Worm (Caenorhabditis elegans) whole organism, L4 larva: ENCODE data around the gene R05G9.3.

Source experiments
- F49E8.2 ChIP-seq: sonication (generic microtip); optimal IDR thresholded peaks from 2 replicates; lab custom pipeline; 2016; ENCODE audit warnings: missing compliant biosample characterization, mild to moderate bottlenecking, missing genetic modification characterization, borderline replicate concordance
- T26A8.4 ChIP-seq: fragments of 200-800 bp; sonication (Bioruptor generic); IDR thresholded peaks from 2 replicates; pipeline ENCODE4 v1.3.6; 2022; ENCODE audit warnings: missing genetic modification characterization, missing compliant biosample characterization
- ZK337.2 ChIP-seq: fragments of 200-800 bp; sonication (Bioruptor generic); IDR thresholded peaks from 2 replicates; pipeline ENCODE4 v1.3.6; 2022; ENCODE audit warnings: missing genetic modification reagents, missing genetic modification characterization, missing compliant biosample characterization
- ZK546.5 ChIP-seq, 2 experiments: sonication (generic microtip); optimal IDR thresholded peaks; 2 replicates each; lab custom pipeline; 2017; ENCODE audit warnings: missing biosample characterization in 2 of 2, missing genetic modification characterization in 2 of 2
- aha-1 ChIP-seq: fragments of 150-350 bp; peaks from one replicate; lab custom pipeline; 2014; ENCODE audit warnings: missing biosample characterization, missing genetic modification characterization
- aly-2 ChIP-seq: sonication (generic microtip); optimal IDR thresholded peaks from 2 replicates; lab custom pipeline; 2018; ENCODE audit warnings: missing biosample characterization, missing genetic modification characterization
- arid-1 ChIP-seq: fragments of 200-800 bp; sonication (Bioruptor generic); conservative IDR thresholded peaks from 2 replicates; pipeline ENCODE4 v1.3.6; 2022; ENCODE audit warnings: missing genetic modification reagents, missing genetic modification characterization, missing compliant biosample characterization
- attf-4 ChIP-seq: sonication (generic microtip); optimal IDR thresholded peaks from 3 replicates; lab custom pipeline; 2017; ENCODE audit warnings: missing biosample characterization, missing genetic modification characterization
- ceh-62 ChIP-seq: sonication (generic microtip); optimal IDR thresholded peaks from 2 replicates; lab custom pipeline; 2017; ENCODE audit warnings: missing biosample characterization, missing genetic modification characterization
- ceh-82 ChIP-seq: sonication (generic microtip); optimal IDR thresholded peaks from 2 replicates; lab custom pipeline; 2017; ENCODE audit warnings: missing biosample characterization, missing genetic modification characterization
- ces-1 ChIP-seq: fragments of 150-350 bp; sonication (generic microtip); optimal IDR thresholded peaks from 4 replicates; lab custom pipeline; 2014; ENCODE audit warnings: missing biosample characterization, missing genetic modification reagents, missing genetic modification characterization
- ctbp-1 ChIP-seq: fragments of 200-800 bp; sonication (Bioruptor generic); IDR thresholded peaks from 2 replicates; pipeline ENCODE4 v1.3.6; 2022; ENCODE audit warnings: missing genetic modification reagents, missing genetic modification characterization, missing compliant biosample characterization
- daf-12 ChIP-seq: fragments of 150-350 bp; optimal IDR thresholded peaks from 2 replicates; lab custom pipeline; 2014; ENCODE audit warnings: missing biosample characterization, missing genetic modification reagents, missing genetic modification characterization
- daf-8 ChIP-seq: fragments of 200-800 bp; sonication (Bioruptor generic); IDR thresholded peaks from 2 replicates; pipeline ENCODE4 v1.3.6; 2022; ENCODE audit warnings: missing genetic modification characterization, missing compliant biosample characterization
- dpl-1 ChIP-seq: fragments of 150-350 bp; optimal IDR thresholded peaks from 2 replicates; lab custom pipeline; 2014; ENCODE audit warnings: missing biosample characterization, missing genetic modification reagents, missing genetic modification characterization
- duxl-1 ChIP-seq: sonication (generic microtip); optimal IDR thresholded peaks from 2 replicates; lab custom pipeline; 2016; ENCODE audit warnings: mild to moderate bottlenecking, missing genetic modification characterization, moderate library complexity, missing compliant biosample characterization; ENCODE audit not compliant: poor library complexity
- dve-1 ChIP-seq: sonication (generic microtip); optimal IDR thresholded peaks from 2 replicates; lab custom pipeline; 2017; ENCODE audit warnings: antibody characterized with exemption, mild to moderate bottlenecking, missing genetic modification characterization, missing compliant biosample characterization; ENCODE audit not compliant: insufficient read depth
- egl-43 ChIP-seq: fragments of 200-800 bp; sonication (Bioruptor generic); IDR thresholded peaks from 2 replicates; pipeline ENCODE4 v1.3.6; 2022; ENCODE audit warnings: missing genetic modification reagents, missing genetic modification characterization, missing compliant biosample characterization
- gei-8 ChIP-seq: fragments of 200-800 bp; sonication (Bioruptor generic); optimal IDR thresholded peaks from 2 replicates; lab custom pipeline; 2018; ENCODE audit warnings: mild to moderate bottlenecking, missing genetic modification characterization, missing compliant biosample characterization
- lim-7 ChIP-seq: fragments of 200-800 bp; sonication (Bioruptor generic); IDR thresholded peaks from 2 replicates; pipeline ENCODE4 v1.3.6; 2022; ENCODE audit warnings: missing genetic modification characterization, missing compliant biosample characterization
- lin-1 ChIP-seq: fragments of 200-800 bp; sonication (Bioruptor generic); IDR thresholded peaks from 2 replicates; pipeline ENCODE4 v1.3.6; 2022; ENCODE audit warnings: missing genetic modification reagents, missing genetic modification characterization, missing compliant biosample characterization
- lin-13 ChIP-seq: fragments of 150-350 bp; optimal IDR thresholded peaks from 2 replicates; lab custom pipeline; 2014; ENCODE audit warnings: missing biosample characterization, missing genetic modification reagents, missing genetic modification characterization
- lin-39 ChIP-seq: fragments of 150-350 bp; optimal IDR thresholded peaks from 2 replicates; lab custom pipeline; 2014; ENCODE audit warnings: missing biosample characterization, missing genetic modification reagents, missing genetic modification characterization
- lsy-2 ChIP-seq, 2 experiments: fragments of 150-350 bp in 1 of 2; sonication (generic microtip) in 1 of 2; optimal IDR thresholded peaks; 2 replicates each; lab custom pipeline; 2014 to 2017; ENCODE audit warnings: missing biosample characterization in 2 of 2, missing genetic modification characterization in 2 of 2
- madf-5 ChIP-seq, 2 experiments: fragments of 200-800 bp; sonication (Bioruptor generic); IDR thresholded peaks; 2 replicates each; pipeline ENCODE4 v1.3.6; 2022; ENCODE audit warnings: missing compliant biosample characterization in 2 of 2, missing genetic modification characterization in 2 of 2
- madf-9 ChIP-seq: fragments of 200-800 bp; sonication (Bioruptor generic); conservative IDR thresholded peaks from 2 replicates; pipeline ENCODE4 v1.3.6; 2022; ENCODE audit warnings: missing genetic modification reagents, missing genetic modification characterization, missing compliant biosample characterization
- mxl-2 ChIP-seq: fragments of 200-800 bp; sonication (Bioruptor generic); conservative IDR thresholded peaks from 2 replicates; pipeline ENCODE4 v1.3.6; 2022; ENCODE audit warnings: missing genetic modification reagents, missing genetic modification characterization, missing compliant biosample characterization
- nhr-102 ChIP-seq: sonication (generic microtip); optimal IDR thresholded peaks from 2 replicates; lab custom pipeline; 2016; ENCODE audit warnings: mild to moderate bottlenecking, missing genetic modification characterization, moderate library complexity, missing compliant biosample characterization
- nhr-11 ChIP-seq: fragments of 150-350 bp; optimal IDR thresholded peaks from 2 replicates; lab custom pipeline; 2014; ENCODE audit warnings: missing biosample characterization, missing genetic modification characterization
- sdz-12 ChIP-seq: fragments of 200-800 bp; sonication (Bioruptor generic); optimal IDR thresholded peaks from 2 replicates; lab custom pipeline; 2018; ENCODE audit warnings: mild to moderate bottlenecking, missing genetic modification characterization, missing compliant biosample characterization
- unc-62 ChIP-seq, 3 experiments: fragments of 150-350 bp in 1 of 3; sonication (generic microtip); optimal IDR thresholded peaks in 2 of 3; peaks in 1 of 3; 1 replicate in 1 of 3; 2 replicates in 2 of 3; lab custom pipeline; 2014 to 2017; ENCODE audit warnings: missing biosample characterization in 3 of 3, missing genetic modification characterization in 3 of 3, missing genetic modification reagents in 3 of 3, missing genotype in 1 of 3
- vab-7 ChIP-seq: fragments of 200-800 bp; sonication (Bioruptor generic); IDR thresholded peaks from 2 replicates; pipeline ENCODE4 v1.3.6; 2022; ENCODE audit warnings: missing genetic modification reagents, missing genetic modification characterization, missing compliant biosample characterization
- zfp-3 ChIP-seq: fragments of 200-800 bp; sonication (Bioruptor generic); conservative IDR thresholded peaks from 2 replicates; pipeline ENCODE4 v1.3.6; 2022; ENCODE audit warnings: missing genetic modification reagents, missing genetic modification characterization, missing compliant biosample characterization
- zip-11 ChIP-seq: fragments of 200-800 bp; sonication (Bioruptor generic); IDR thresholded peaks from 2 replicates; pipeline ENCODE4 v1.3.6; 2022; ENCODE audit warnings: missing genetic modification characterization, missing compliant biosample characterization
- zip-2 ChIP-seq: fragments of 150-350 bp; optimal IDR thresholded peaks from 2 replicates; lab custom pipeline; 2014; ENCODE audit warnings: missing biosample characterization, missing genetic modification characterization

R05G9.3 gene

ce11 chrII:6500161-6500560 lies 1.2 kb downstream of the R05G9.3 start, which contains the start of gene R05G9.5:
R05G9.5 (minus strand) TSS chrII:6500261.
- TF ChIP-seq madf-5 (GFP tag; IDR thresholded peaks at IDR 0.05; lab: Robert Waterston, UW): no peak
- TF ChIP-seq aha-1 (tag; lab: Kevin White, UChicago): no peak
- TF ChIP-seq daf-8 (GFP tag; lab: Robert Waterston, UW): no peak
- TF ChIP-seq zip-11: no peak
- TF ChIP-seq duxl-1: no peak
- no peak for TF ChIP-seq daf-12 (tag; lab: Kevin White, UChicago)
- no peak for TF ChIP-seq vab-7 (GFP tag; lab: Robert Waterston, UW)
- TF ChIP-seq nhr-102: no peak
- no peak for TF ChIP-seq aly-2 (tag; lab: Kevin White, UChicago)
- no peak for TF ChIP-seq madf-9
- no peak for TF ChIP-seq dpl-1 (GFP tag; lab: Kevin White, UChicago)
- no peak for TF ChIP-seq mxl-2 (GFP tag; lab: Robert Waterston, UW)
- no peak for TF ChIP-seq ZK546.5 (tag; optimal IDR thresholded peaks at IDR 0.05; lab: Kevin White, UChicago)
- TF ChIP-seq, all 104 proteins: peak for 0

DNA sequence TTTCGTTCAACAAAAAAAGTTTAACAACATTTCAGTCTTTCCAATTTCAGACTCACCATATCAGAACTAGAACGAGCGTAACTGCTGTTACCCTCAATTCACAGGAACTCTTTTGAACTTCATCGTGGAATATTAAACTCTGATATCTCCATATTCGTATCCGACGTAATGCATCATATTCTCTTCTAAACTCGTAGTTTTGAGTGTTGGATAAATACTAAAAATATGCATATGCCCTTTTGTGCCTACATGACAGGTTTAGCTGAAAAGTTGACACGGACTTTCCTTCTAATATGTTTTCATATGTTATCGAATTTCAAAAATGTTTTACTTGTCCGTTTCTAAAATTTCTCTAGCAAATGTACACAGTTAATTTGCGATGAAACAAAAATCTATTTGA lies 2.3 kb downstream of the R05G9.3 start, which contains the start of gene twk-49:
Gene twk-49, minus strand, starts transcription at position 101 of the 400 bp plus-strand sequence.
- peak in 1 of 2 experiments; percentile 36 for TF ChIP-seq unc-62 (GFP tag; optimal IDR thresholded peaks at IDR 0.05 in 1 of 2; lab: Kevin White, UChicago)
- TF ChIP-seq unc-62 (tag; optimal IDR thresholded peaks at IDR 0.05; lab: Kevin White, UChicago): no peak
- TF ChIP-seq lim-7: no peak

DNA sequence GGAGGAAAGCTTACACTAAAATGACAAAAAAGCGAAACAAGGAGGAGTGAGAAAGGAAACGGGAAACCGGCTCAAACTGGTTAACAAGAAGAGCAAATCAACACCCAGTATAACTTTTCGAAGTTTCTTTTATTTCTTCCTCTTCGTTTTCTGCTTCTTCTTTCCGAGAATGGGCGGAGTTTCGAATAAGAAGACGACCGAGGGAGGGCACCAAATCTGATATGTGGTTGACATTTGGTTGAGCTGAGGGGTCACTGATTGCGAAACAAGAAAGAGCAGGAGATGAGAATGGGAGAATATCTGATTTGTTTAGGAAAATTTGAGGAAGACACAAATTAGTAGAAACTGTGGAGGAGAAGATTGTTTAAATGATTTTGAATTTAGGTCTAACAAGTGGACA lies 2.7 kb downstream of the R05G9.3 start:
- TF ChIP-seq ctbp-1 (GFP tag; lab: Robert Waterston, UW) (0 out of 2 replicates have a peak, but pooled peaks have one; percentile 33), ZK337.2 (GFP tag; lab: Robert Waterston, UW) (no peak), aly-2 (tag; lab: Kevin White, UChicago) (no peak), lin-1 (no peak), lin-13 (GFP tag; lab: Kevin White, UChicago) (no peak), gei-8 (GFP tag; lab: Kevin White, UChicago) (no peak), egl-43 (GFP tag; lab: Robert Waterston, UW) (no peak), zip-2 (tag; lab: Kevin White, UChicago) (no peak), sdz-12 (no peak), nhr-11 (no peak), lsy-2 (tag; optimal IDR thresholded peaks at IDR 0.05; lab: Kevin White, UChicago) (peak in 1 of 2 experiments; percentile 8), ces-1 (GFP tag; lab: Kevin White, UChicago) (no peak), ceh-82 (tag; lab: Kevin White, UChicago) (no peak)

DNA sequence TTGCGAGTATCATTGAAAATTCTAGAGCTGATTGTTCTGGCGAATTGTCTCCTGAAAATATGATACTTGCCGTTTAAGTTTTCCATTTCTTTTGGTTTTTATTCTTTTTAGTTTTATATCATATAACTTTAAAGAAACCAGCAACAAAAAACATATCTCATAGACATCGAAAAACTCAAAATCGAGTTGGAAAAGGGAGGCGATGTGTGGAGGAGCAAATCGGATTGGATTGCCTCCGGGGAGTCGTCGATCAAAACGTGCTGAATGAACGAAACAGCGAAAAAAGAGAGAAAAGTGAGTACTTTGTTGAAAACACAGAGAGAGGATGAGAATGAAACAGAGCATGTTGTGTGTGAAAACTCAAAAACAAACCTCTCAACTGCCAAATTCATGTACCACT lies 4.2 kb downstream of the R05G9.3 start:
- no peak for TF ChIP-seq duxl-1
- TF ChIP-seq unc-62 (GFP tag; optimal IDR thresholded peaks at IDR 0.05 in 1 of 2; lab: Kevin White, UChicago): peak in 1 of 2 experiments; percentile 66
- TF ChIP-seq unc-62 (tag; optimal IDR thresholded peaks at IDR 0.05; lab: Kevin White, UChicago): no peak

ce11 chrII:6496496-6496895 lies 4.8 kb downstream of the R05G9.3 start:
- TF ChIP-seq aha-1 (tag; lab: Kevin White, UChicago) (peak; percentile 92), attf-4 (tag; lab: Kevin White, UChicago) (no peak), lin-39 (tag; lab: Kevin White, UChicago) (no peak), ceh-62 (tag; lab: Kevin White, UChicago) (no peak), F49E8.2 (tag; lab: Kevin White, UChicago) (no peak), dve-1 (tag; lab: Kevin White, UChicago) (no peak), lin-1 (no peak), ceh-82 (tag; lab: Kevin White, UChicago) (no peak), arid-1 (GFP tag; lab: Robert Waterston, UW) (no peak), zfp-3 (GFP tag; lab: Robert Waterston, UW) (no peak), unc-62 (GFP tag; optimal IDR thresholded peaks at IDR 0.05 in 1 of 2; lab: Kevin White, UChicago) (peak in 1 of 2 experiments; percentile 17), unc-62 (tag; optimal IDR thresholded peaks at IDR 0.05; lab: Kevin White, UChicago) (no peak), nhr-11 (no peak), T26A8.4 (GFP tag; lab: Robert Waterston, UW) (no peak)
